Worm (Caenorhabditis elegans) whole organism, L1 larva: Measurements from ENCODE around the gene ubh-4.

Experiments used
- C16A3.4 ChIP-seq: fragments of 150-350 bp; optimal IDR thresholded peaks from 2 replicates; lab custom pipeline; 2014; ENCODE audit warnings: missing biosample characterization, missing genetic modification characterization
- aha-1 ChIP-seq: fragments of 150-350 bp; optimal IDR thresholded peaks from 2 replicates; lab custom pipeline; 2014; ENCODE audit warnings: missing biosample characterization, missing genetic modification characterization
- egl-27 ChIP-seq, 2 experiments: fragments of 150-350 bp in 1 of 2; sonication (generic microtip); optimal IDR thresholded peaks; 3 replicates each; lab custom pipeline; 2017 to 2018; ENCODE audit warnings: missing biosample characterization in 2 of 2, missing genetic modification characterization in 2 of 2, missing genetic modification reagents in 2 of 2
- lin-35 ChIP-seq, 2 experiments: fragments of 150-350 bp; optimal IDR thresholded peaks; 2 replicates each; lab custom pipeline; 2014; ENCODE audit warnings: missing biosample characterization in 2 of 2, missing genetic modification characterization in 2 of 2, missing genetic modification reagents in 2 of 2
- lin-39 ChIP-seq: fragments of 150-350 bp; optimal IDR thresholded peaks from 2 replicates; lab custom pipeline; 2014; ENCODE audit warnings: missing biosample characterization, missing genetic modification reagents, missing genetic modification characterization
- lir-3 ChIP-seq: sonication (generic microtip); optimal IDR thresholded peaks from 2 replicates; lab custom pipeline; 2016; ENCODE audit warnings: mild to moderate bottlenecking, missing genetic modification characterization, moderate library complexity, missing compliant biosample characterization; ENCODE audit not compliant: poor library complexity
- mep-1 ChIP-seq: fragments of 150-350 bp; optimal IDR thresholded peaks from 2 replicates; lab custom pipeline; 2014; ENCODE audit warnings: missing biosample characterization, missing genetic modification characterization
- nhr-11 ChIP-seq: fragments of 150-350 bp; optimal IDR thresholded peaks from 2 replicates; lab custom pipeline; 2014; ENCODE audit warnings: missing biosample characterization, missing genetic modification characterization
- nhr-77 ChIP-seq: fragments of 150-350 bp; optimal IDR thresholded peaks from 2 replicates; lab custom pipeline; 2014; ENCODE audit warnings: missing biosample characterization, missing genetic modification characterization
- unc-62 ChIP-seq: fragments of 150-350 bp; optimal IDR thresholded peaks from 2 replicates; lab custom pipeline; 2014; ENCODE audit warnings: missing biosample characterization, missing genetic modification reagents, missing genetic modification characterization
- ztf-11 ChIP-seq, 2 experiments: sonication (generic microtip); optimal IDR thresholded peaks; 2 replicates each; lab custom pipeline; 2016 to 2017; ENCODE audit warnings: missing genetic modification characterization in 2 of 2, missing biosample characterization in 1 of 2, missing compliant biosample characterization in 1 of 2

DNA sequence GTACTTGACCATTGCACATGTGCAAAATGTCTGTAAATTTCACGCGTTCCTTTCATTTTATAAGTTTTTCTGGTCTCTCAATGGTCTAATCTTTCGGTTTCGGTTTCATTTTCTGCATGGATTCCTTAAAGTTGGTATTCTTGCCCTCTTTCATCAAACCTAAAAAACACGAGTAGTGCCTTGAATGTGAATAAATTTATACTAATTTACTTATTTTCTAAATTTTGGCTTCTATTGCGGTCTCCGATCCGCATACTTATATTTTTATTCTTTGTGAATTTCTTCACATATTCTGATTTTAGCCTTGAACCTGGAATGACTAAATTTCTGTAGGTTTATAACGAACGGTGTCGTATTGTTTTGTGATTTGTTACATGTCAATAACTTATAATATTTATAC, 26.6 kb upstream of the ubh-4 start, which contains the start of gene pdha-1:
- TF ChIP-seq nhr-11 (tag; lab: Kevin White, UChicago): no peak
- TF ChIP-seq unc-62 (GFP tag; lab: Kevin White, UChicago): no peak
- TF ChIP-seq C16A3.4: no peak
- TF ChIP-seq lin-39 (tag; lab: Kevin White, UChicago): no peak
- TF ChIP-seq nhr-77: no peak
- no peak for TF ChIP-seq aha-1 (tag; lab: Kevin White, UChicago)
- TF ChIP-seq lir-3 (tag; lab: Kevin White, UChicago): no peak
- TF ChIP-seq egl-27 (tag; optimal IDR thresholded peaks at IDR 0.05; lab: Kevin White, UChicago): no peak
- TF ChIP-seq lin-35 (GFP tag; optimal IDR thresholded peaks at IDR 0.05; lab: Kevin White, UChicago): no peak
- TF ChIP-seq ztf-11 (tag; optimal IDR thresholded peaks at IDR 0.05; lab: Kevin White, UChicago): no peak
- TF ChIP-seq mep-1 (tag; lab: Kevin White, UChicago): no peak
